Worm (Caenorhabditis elegans): Measurements from ENCODE around the gene ZK856.5.

Gene ZK856.5

ce11 chrV:10158528-10158927 lies 31.4 kb downstream of the ZK856.5 start, which contains the start of gene srsx-30:
srsx-30 (plus strand) TSS chrV:10158828.
- TF ChIP-seq hnd-1 (tag; optimal IDR thresholded peaks at IDR 0.05) (no peak), hmbx-1 (tag; optimal IDR thresholded peaks at IDR 0.05) (no peak), ama-1 (optimal IDR thresholded peaks at IDR 0.05) (no peak), pes-1 (GFP tag; IDR thresholded peaks at IDR 0.05) (no peak), ceh-36 (tag; optimal IDR thresholded peaks at IDR 0.05) (no peak), scrt-1 (GFP tag; IDR thresholded peaks at IDR 0.05) (no peak), ceh-13 (GFP tag; optimal IDR thresholded peaks at IDR 0.05) (no peak), tbx-11 (GFP tag; IDR thresholded peaks at IDR 0.05) (no peak), F13C5.2 (tag; optimal IDR thresholded peaks at IDR 0.05) (no peak), aly-1 (tag; optimal IDR thresholded peaks at IDR 0.05) (no peak), hmg-4 (GFP tag; optimal IDR thresholded peaks at IDR 0.05) (no peak), flt-1 (GFP tag; IDR thresholded peaks at IDR 0.05) (no peak), tra-4 (tag; optimal IDR thresholded peaks at IDR 0.05) (no peak), ets-7 (tag; optimal IDR thresholded peaks at IDR 0.05) (no peak), sea-1 (GFP tag; conservative IDR thresholded peaks at IDR 0.05) (no peak), tbx-37 (GFP tag; conservative IDR thresholded peaks at IDR 0.05) (no peak)

DNA sequence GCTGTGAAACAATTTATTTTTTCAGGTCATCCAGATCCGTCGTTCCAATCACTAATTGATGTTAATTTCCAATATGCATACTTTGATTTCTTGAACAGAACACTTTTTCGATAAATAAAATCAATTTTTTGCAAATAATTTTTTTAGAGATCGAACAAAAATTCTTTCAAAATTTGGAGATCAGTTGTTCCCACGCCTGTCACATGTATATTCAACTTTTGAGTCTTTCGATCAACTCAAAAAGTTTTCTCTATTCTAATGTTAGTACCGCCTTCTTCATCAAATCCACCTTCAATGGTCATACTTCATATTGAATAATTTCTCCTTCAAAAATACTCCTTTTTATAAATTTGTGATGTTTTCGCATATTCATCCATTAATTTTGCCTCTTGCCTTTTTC lies 35.2 kb downstream of the ZK856.5 start, which contains the start of gene srsx-29:
TSS of gene srsx-29 (plus strand) at position 301 of the 400 bp plus-strand sequence.
- TF ChIP-seq aly-1 (tag; optimal IDR thresholded peaks at IDR 0.05) (no peak), tbx-37 (GFP tag; conservative IDR thresholded peaks at IDR 0.05) (no peak), hmg-4 (GFP tag; optimal IDR thresholded peaks at IDR 0.05) (no peak), ama-1 (optimal IDR thresholded peaks at IDR 0.05) (no peak), ceh-36 (tag; optimal IDR thresholded peaks at IDR 0.05) (no peak), ets-7 (tag; optimal IDR thresholded peaks at IDR 0.05) (no peak), F13C5.2 (tag; optimal IDR thresholded peaks at IDR 0.05) (no peak), hmbx-1 (tag; optimal IDR thresholded peaks at IDR 0.05) (no peak), sea-1 (GFP tag; conservative IDR thresholded peaks at IDR 0.05) (no peak), B0310.2 (tag; optimal IDR thresholded peaks at IDR 0.05) (no peak), scrt-1 (GFP tag; IDR thresholded peaks at IDR 0.05) (no peak), pes-1 (GFP tag; IDR thresholded peaks at IDR 0.05) (no peak), tra-4 (tag; optimal IDR thresholded peaks at IDR 0.05) (no peak), hnd-1 (tag; optimal IDR thresholded peaks at IDR 0.05) (no peak), ceh-13 (GFP tag; optimal IDR thresholded peaks at IDR 0.05) (no peak), flt-1 (GFP tag; IDR thresholded peaks at IDR 0.05) (no peak)

DNA sequence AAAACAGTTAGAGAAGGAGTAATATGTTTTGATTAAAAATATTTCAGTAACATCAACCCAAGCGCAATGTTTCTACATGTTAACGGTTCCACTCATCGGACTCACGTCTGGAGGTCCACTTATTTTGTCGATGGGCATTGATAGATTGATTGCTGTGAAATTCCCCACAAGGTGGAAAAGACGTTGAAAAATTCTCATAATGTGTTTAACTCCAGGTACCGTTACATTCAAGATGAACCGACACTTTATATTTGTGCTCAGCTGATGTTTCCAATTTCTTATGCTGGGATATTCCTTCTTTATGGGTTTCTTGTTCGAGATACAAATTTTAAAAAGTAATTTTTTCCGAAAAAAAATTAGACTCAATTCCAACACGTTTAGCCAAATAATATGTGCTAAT lies 36.9 kb downstream of the ZK856.5 start:
- no peak for TF ChIP-seq hnd-1 (tag; optimal IDR thresholded peaks at IDR 0.05)
- TF ChIP-seq aly-1 (tag; optimal IDR thresholded peaks at IDR 0.05) = no peak
- no peak for TF ChIP-seq hmbx-1 (tag; optimal IDR thresholded peaks at IDR 0.05)
- TF ChIP-seq ceh-13 (GFP tag; optimal IDR thresholded peaks at IDR 0.05) = no peak
- TF ChIP-seq pes-1 (GFP tag; IDR thresholded peaks at IDR 0.05) = no peak
- TF ChIP-seq tbx-37 (GFP tag; conservative IDR thresholded peaks at IDR 0.05) = no peak
- no peak for TF ChIP-seq sea-1 (GFP tag; conservative IDR thresholded peaks at IDR 0.05)

DNA sequence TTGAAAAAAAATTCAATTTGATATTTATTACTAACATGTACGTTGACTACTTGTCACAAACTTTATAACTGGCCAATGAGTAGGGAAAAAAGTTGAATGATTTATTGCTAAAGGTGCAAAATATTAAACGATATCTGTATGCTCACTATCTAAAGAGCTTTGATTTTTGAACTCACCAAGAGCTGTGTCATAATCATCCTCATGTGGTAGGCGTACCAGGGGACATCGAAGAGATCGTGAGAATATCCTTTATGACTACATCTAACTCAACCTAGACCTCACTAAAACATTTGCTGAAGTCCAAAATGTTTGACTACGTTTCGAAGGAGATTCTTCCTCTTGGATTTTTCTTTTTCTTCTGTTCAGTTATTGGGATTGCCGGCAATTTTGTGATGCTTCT lies 37.7 kb downstream of the ZK856.5 start, which contains the start of gene srsx-28:
TSS of gene srsx-28 (plus strand) at position 301 of the 400 bp plus-strand sequence.
- no peak for TF ChIP-seq ceh-13 (GFP tag; optimal IDR thresholded peaks at IDR 0.05)
- TF ChIP-seq hnd-1 (tag; optimal IDR thresholded peaks at IDR 0.05) = no peak
- TF ChIP-seq scrt-1 (GFP tag; IDR thresholded peaks at IDR 0.05) = no peak
- no peak for TF ChIP-seq B0310.2 (tag; optimal IDR thresholded peaks at IDR 0.05)
- no peak for TF ChIP-seq hmg-4 (GFP tag; optimal IDR thresholded peaks at IDR 0.05)
- TF ChIP-seq F13C5.2 (tag; optimal IDR thresholded peaks at IDR 0.05) = no peak

DNA sequence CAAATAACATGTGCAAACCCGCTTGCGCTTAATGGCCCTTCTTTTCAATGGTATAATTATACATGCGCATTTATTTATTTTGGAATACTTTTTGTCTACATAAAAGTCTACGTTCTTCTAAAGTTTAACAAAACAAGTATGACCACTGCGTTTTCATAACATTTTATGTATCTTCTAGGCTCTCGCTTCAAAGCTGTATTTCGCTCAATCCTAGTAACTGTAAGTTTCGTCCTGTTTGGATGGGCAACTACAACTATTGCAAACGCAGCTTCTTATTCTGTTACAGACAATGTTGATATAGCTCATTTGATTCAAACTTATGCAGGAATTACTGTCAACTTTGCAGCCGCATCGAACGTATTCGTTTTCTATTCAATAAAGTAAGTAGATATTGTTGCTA lies 40.2 kb downstream of the ZK856.5 start, which contains the start of gene srsx-27:
TSS of gene srsx-27 (plus strand) at position 301 of the 400 bp plus-strand sequence.
- TF ChIP-seq aly-1 (tag; optimal IDR thresholded peaks at IDR 0.05) (no peak), ceh-36 (tag; optimal IDR thresholded peaks at IDR 0.05) (no peak), tbx-37 (GFP tag; conservative IDR thresholded peaks at IDR 0.05) (no peak)

- no peak for TF ChIP-seq ceh-36 (tag; optimal IDR thresholded peaks at IDR 0.05)
These were observed 41.6 kb downstream of the ZK856.5 start, which contains the start of gene srsx-26 for ce11 chrV:10148352-10148751. srsx-26 (plus strand) TSS chrV:10148652.

ce11 chrV:10146787-10147186 lies 43.1 kb downstream of the ZK856.5 start:
- no peak for TF ChIP-seq hmbx-1 (tag; optimal IDR thresholded peaks at IDR 0.05)
- TF ChIP-seq ets-7 (tag; optimal IDR thresholded peaks at IDR 0.05) = no peak
- TF ChIP-seq pes-1 (GFP tag; IDR thresholded peaks at IDR 0.05) = no peak
- TF ChIP-seq scrt-1 (GFP tag; IDR thresholded peaks at IDR 0.05) = no peak
- TF ChIP-seq ceh-13 (GFP tag; optimal IDR thresholded peaks at IDR 0.05) = no peak
- no peak for TF ChIP-seq hnd-1 (tag; optimal IDR thresholded peaks at IDR 0.05)
- no peak for TF ChIP-seq F13C5.2 (tag; optimal IDR thresholded peaks at IDR 0.05)
- TF ChIP-seq ama-1 (optimal IDR thresholded peaks at IDR 0.05) = no peak
- no peak for TF ChIP-seq flt-1 (GFP tag; IDR thresholded peaks at IDR 0.05)
- TF ChIP-seq tra-4 (tag; optimal IDR thresholded peaks at IDR 0.05) = no peak
- TF ChIP-seq B0310.2 (tag; optimal IDR thresholded peaks at IDR 0.05) = no peak
- TF ChIP-seq hmg-4 (GFP tag; optimal IDR thresholded peaks at IDR 0.05) = no peak
- TF ChIP-seq tbx-37 (GFP tag; conservative IDR thresholded peaks at IDR 0.05) = no peak

DNA sequence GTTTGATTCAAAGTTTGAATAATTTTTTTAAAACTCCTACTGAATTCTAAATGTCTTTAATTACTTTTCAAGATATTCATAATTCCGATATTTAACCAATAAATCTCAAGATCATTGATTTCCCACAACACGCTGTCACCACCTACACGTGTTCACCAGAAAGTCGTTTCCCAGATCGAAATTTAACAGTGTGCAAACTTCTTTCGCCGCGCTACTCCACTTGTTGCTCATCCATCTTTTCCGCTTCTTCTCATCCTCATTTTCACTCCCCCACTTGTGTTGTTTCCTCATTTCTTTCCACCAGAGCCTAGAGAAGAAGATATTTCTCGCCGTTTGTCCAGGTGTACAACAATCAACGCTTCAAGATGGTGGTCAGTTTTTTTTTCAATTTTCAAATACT lies 44.3 kb downstream of the ZK856.5 start, which contains the start of gene C51E3.9:
TSS of gene C51E3.9 (plus strand) at position 301 of the 400 bp plus-strand sequence.
- TF ChIP-seq ama-1 (optimal IDR thresholded peaks at IDR 0.05) (no peak), tbx-37 (GFP tag; conservative IDR thresholded peaks at IDR 0.05) (no peak), tra-4 (tag; optimal IDR thresholded peaks at IDR 0.05) (no peak)

Measured in whole organism, early embryonic.